Fruit fly (Drosophila melanogaster): ENCODE measurements around the gene CG6040.

- TF ChIP-seq CG9948 (tag; optimal IDR thresholded peaks at IDR 0.05) (no peak), CG14655 (GFP tag; optimal IDR thresholded peaks at IDR 0.05) (no peak), Pif1B (GFP tag; optimal IDR thresholded peaks at IDR 0.05) (no peak), CG15710 (tag; optimal IDR thresholded peaks at IDR 0.05) (no peak), CG8301 (tag; optimal IDR thresholded peaks at IDR 0.05) (no peak), Pif1A (GFP tag; optimal IDR thresholded peaks at IDR 0.05) (no peak), CG4496 (GFP tag; IDR thresholded peaks at IDR 0.05) (peak; percentile 73), CG10348 (GFP tag; IDR thresholded peaks at IDR 0.05) (no peak), CG8159 (tag; optimal IDR thresholded peaks at IDR 0.05) (peak; percentile 11), EcR (GFP tag; optimal IDR thresholded peaks at IDR 0.05) (peak; percentile 51)
Measured at dm6 chr3R:19096299-19097048, at the start of gene CG6040.
